Worm (Caenorhabditis elegans) whole organism, L1 larva: ENCODE results near the gene K08D9.10.

Source experiments
- C04F5.9 ChIP-seq: sonication (generic microtip); optimal IDR thresholded peaks from 2 replicates; lab custom pipeline; 2016; ENCODE audit warnings: missing genetic modification characterization, missing compliant biosample characterization
- C16A3.4 ChIP-seq: fragments of 150-350 bp; optimal IDR thresholded peaks from 2 replicates; lab custom pipeline; 2014; ENCODE audit warnings: missing biosample characterization, missing genetic modification characterization
- C34B4.2 ChIP-seq: sonication (generic microtip); optimal IDR thresholded peaks from 2 replicates; lab custom pipeline; 2017; ENCODE audit warnings: mild to moderate bottlenecking, missing genetic modification characterization, missing compliant biosample characterization
- F16B12.6 ChIP-seq: fragments of 150-350 bp; optimal IDR thresholded peaks from 2 replicates; lab custom pipeline; 2014; ENCODE audit warnings: missing biosample characterization, missing genetic modification characterization
- aha-1 ChIP-seq: fragments of 150-350 bp; optimal IDR thresholded peaks from 2 replicates; lab custom pipeline; 2014; ENCODE audit warnings: missing biosample characterization, missing genetic modification characterization
- alr-1 ChIP-seq: fragments of 200-800 bp; sonication (Bioruptor generic); optimal IDR thresholded peaks from 2 replicates; lab custom pipeline; 2018; ENCODE audit warnings: borderline replicate concordance, mild to moderate bottlenecking, missing genetic modification characterization, missing compliant biosample characterization
- aly-2 ChIP-seq: fragments of 150-350 bp; optimal IDR thresholded peaks from 2 replicates; lab custom pipeline; 2014; ENCODE audit warnings: missing biosample characterization, missing genetic modification characterization
- blmp-1 ChIP-seq: fragments of 150-350 bp; optimal IDR thresholded peaks from 2 replicates; lab custom pipeline; 2014; ENCODE audit warnings: missing biosample characterization, missing genetic modification characterization
- ceh-8 ChIP-seq: fragments of 200-800 bp; sonication (Bioruptor generic); optimal IDR thresholded peaks from 2 replicates; lab custom pipeline; 2018; ENCODE audit warnings: mild to moderate bottlenecking, missing genetic modification characterization, moderate library complexity, missing compliant biosample characterization
- ceh-82 ChIP-seq, 3 experiments: fragments of 150-350 bp in 1 of 3; sonication (generic microtip) in 2 of 3; optimal IDR thresholded peaks; 2 replicates each; lab custom pipeline; 2014 to 2017; ENCODE audit warnings: missing biosample characterization in 3 of 3, missing genetic modification characterization in 3 of 3
- ceh-88 ChIP-seq: fragments of 200-800 bp; sonication (Bioruptor generic); IDR thresholded peaks from 2 replicates; pipeline ENCODE4 v1.3.6; 2022; ENCODE audit warnings: missing genetic modification characterization, missing compliant biosample characterization
- ceh-90 ChIP-seq: sonication (generic microtip); optimal IDR thresholded peaks from 2 replicates; lab custom pipeline; 2016; ENCODE audit warnings: missing genetic modification characterization, missing compliant biosample characterization
- ces-1 ChIP-seq: fragments of 150-350 bp; optimal IDR thresholded peaks from 2 replicates; lab custom pipeline; 2014; ENCODE audit warnings: missing biosample characterization, missing genetic modification reagents, missing genetic modification characterization
- dpl-1 ChIP-seq, 3 experiments: fragments of 150-350 bp in 2 of 3; sonication (generic microtip) in 1 of 3; optimal IDR thresholded peaks; 2 replicates each; lab custom pipeline; 2014 to 2017; ENCODE audit warnings: missing biosample characterization in 3 of 3, missing genetic modification characterization in 3 of 3, missing genetic modification reagents in 3 of 3
- efl-1 ChIP-seq, 4 experiments: fragments of 150-350 bp; optimal IDR thresholded peaks in 3 of 4; peaks in 1 of 4; 1 replicate in 1 of 4; 2 replicates in 3 of 4; lab custom pipeline; 2014; ENCODE audit warnings: missing biosample characterization in 2 of 4, missing genetic modification characterization in 2 of 4, missing genetic modification reagents in 2 of 4
- egl-27 ChIP-seq, 2 experiments: fragments of 150-350 bp in 1 of 2; sonication (generic microtip); optimal IDR thresholded peaks; 3 replicates each; lab custom pipeline; 2017 to 2018; ENCODE audit warnings: missing biosample characterization in 2 of 2, missing genetic modification characterization in 2 of 2, missing genetic modification reagents in 2 of 2
- ets-5 ChIP-seq: fragments of 200-800 bp; sonication (Bioruptor generic); IDR thresholded peaks from 2 replicates; pipeline ENCODE4 v1.3.6; 2022; ENCODE audit warnings: missing genetic modification characterization, missing compliant biosample characterization
- fkh-8 ChIP-seq: sonication (generic microtip); optimal IDR thresholded peaks from 2 replicates; lab custom pipeline; 2016; ENCODE audit warnings: mild to moderate bottlenecking, missing genetic modification characterization, missing compliant biosample characterization
- hlh-4 ChIP-seq: sonication (generic microtip); optimal IDR thresholded peaks from 2 replicates; lab custom pipeline; 2016; ENCODE audit warnings: mild to moderate bottlenecking, missing genetic modification characterization, missing compliant biosample characterization
- hpl-2 ChIP-seq: fragments of 150-350 bp; optimal IDR thresholded peaks from 2 replicates; lab custom pipeline; 2014; ENCODE audit warnings: missing biosample characterization, missing genetic modification reagents, missing genetic modification characterization
- irx-1 ChIP-seq: sonication (generic microtip); optimal IDR thresholded peaks from 2 replicates; lab custom pipeline; 2016; ENCODE audit warnings: missing genetic modification characterization, missing compliant biosample characterization
- isw-1 ChIP-seq: fragments of 200-800 bp; sonication (Bioruptor generic); IDR thresholded peaks from 2 replicates; pipeline ENCODE4 v1.3.6; 2022; ENCODE audit warnings: missing genetic modification characterization, missing compliant biosample characterization
- lin-14 ChIP-seq: fragments of 200-800 bp; sonication (Bioruptor generic); optimal IDR thresholded peaks from 2 replicates; lab custom pipeline; 2018; ENCODE audit warnings: mild to moderate bottlenecking, missing genetic modification characterization, moderate library complexity, missing compliant biosample characterization
- lin-15B ChIP-seq: fragments of 150-350 bp; sonication (generic microtip); optimal IDR thresholded peaks from 3 replicates; lab custom pipeline; 2014; ENCODE audit warnings: missing biosample characterization, missing genetic modification characterization
- lin-35 ChIP-seq, 2 experiments: fragments of 150-350 bp; optimal IDR thresholded peaks; 2 replicates each; lab custom pipeline; 2014; ENCODE audit warnings: missing biosample characterization in 2 of 2, missing genetic modification characterization in 2 of 2, missing genetic modification reagents in 2 of 2
- lin-39 ChIP-seq: fragments of 150-350 bp; optimal IDR thresholded peaks from 2 replicates; lab custom pipeline; 2014; ENCODE audit warnings: missing biosample characterization, missing genetic modification reagents, missing genetic modification characterization
- lir-3 ChIP-seq: sonication (generic microtip); optimal IDR thresholded peaks from 2 replicates; lab custom pipeline; 2016; ENCODE audit warnings: mild to moderate bottlenecking, missing genetic modification characterization, moderate library complexity, missing compliant biosample characterization; ENCODE audit not compliant: poor library complexity
- lsy-2 ChIP-seq, 2 experiments: fragments of 150-350 bp; optimal IDR thresholded peaks; 2 replicates each; lab custom pipeline; 2014; ENCODE audit warnings: missing biosample characterization in 2 of 2, missing genetic modification characterization in 2 of 2
- mab-9 ChIP-seq: fragments of 200-800 bp; sonication (Bioruptor generic); IDR thresholded peaks from 2 replicates; pipeline ENCODE4 v1.3.6; 2022; ENCODE audit warnings: missing genetic modification reagents, missing genetic modification characterization, missing compliant biosample characterization
- mdl-1 ChIP-seq, 2 experiments: fragments of 150-350 bp; optimal IDR thresholded peaks; 2 replicates each; lab custom pipeline; 2014 to 2017; ENCODE audit warnings: missing biosample characterization in 2 of 2, missing genetic modification characterization in 2 of 2, inconsistent platforms in 1 of 2
- mep-1 ChIP-seq: fragments of 150-350 bp; optimal IDR thresholded peaks from 2 replicates; lab custom pipeline; 2014; ENCODE audit warnings: missing biosample characterization, missing genetic modification characterization
- nhr-19 ChIP-seq: fragments of 200-800 bp; sonication (Bioruptor generic); conservative IDR thresholded peaks from 2 replicates; pipeline ENCODE4 v1.3.6; 2022; ENCODE audit warnings: missing genetic modification characterization, missing compliant biosample characterization
- nhr-237 ChIP-seq: fragments of 150-350 bp; optimal IDR thresholded peaks from 2 replicates; lab custom pipeline; 2014; ENCODE audit warnings: missing biosample characterization, missing genetic modification characterization
- nhr-28 ChIP-seq: fragments of 150-350 bp; optimal IDR thresholded peaks from 2 replicates; lab custom pipeline; 2014; ENCODE audit warnings: missing biosample characterization, missing genetic modification characterization
- nhr-47 ChIP-seq: sonication (generic microtip); optimal IDR thresholded peaks from 2 replicates; lab custom pipeline; 2016; ENCODE audit warnings: mild to moderate bottlenecking, missing genetic modification characterization, moderate library complexity, missing compliant biosample characterization
- nhr-71 ChIP-seq: sonication (generic microtip); optimal IDR thresholded peaks from 2 replicates; lab custom pipeline; 2016; ENCODE audit warnings: mild to moderate bottlenecking, missing genetic modification characterization, moderate library complexity, missing compliant biosample characterization
- nhr-77 ChIP-seq: fragments of 150-350 bp; optimal IDR thresholded peaks from 2 replicates; lab custom pipeline; 2014; ENCODE audit warnings: missing biosample characterization, missing genetic modification characterization
- nhr-84 ChIP-seq: sonication (generic microtip); optimal IDR thresholded peaks from 2 replicates; lab custom pipeline; 2017; ENCODE audit warnings: missing biosample characterization, missing genetic modification characterization
- nhr-85 ChIP-seq: sonication (generic microtip); peaks from one replicate; lab custom pipeline; 2016; ENCODE audit warnings: missing genetic modification characterization, inconsistent platforms, missing compliant biosample characterization
- nhr-90 ChIP-seq: sonication (generic microtip); optimal IDR thresholded peaks from 2 replicates; lab custom pipeline; 2016; ENCODE audit warnings: mild to moderate bottlenecking, missing genetic modification characterization, missing compliant biosample characterization; ENCODE audit not compliant: poor library complexity
- pag-3 ChIP-seq: sonication (generic microtip); optimal IDR thresholded peaks from 2 replicates; lab custom pipeline; 2017; ENCODE audit warnings: missing genetic modification characterization, mild to moderate bottlenecking, missing compliant biosample characterization, antibody characterized with exemption, borderline replicate concordance; ENCODE audit not compliant: insufficient read depth
- skn-1 ChIP-seq: fragments of 150-350 bp; optimal IDR thresholded peaks from 2 replicates; lab custom pipeline; 2014; ENCODE audit warnings: missing biosample characterization, missing genetic modification characterization
- snpc-4 ChIP-seq: fragments of 150-350 bp; optimal IDR thresholded peaks from 2 replicates; lab custom pipeline; 2014; ENCODE audit warnings: missing biosample characterization, missing genetic modification characterization
- sox-4 ChIP-seq: sonication (generic microtip); optimal IDR thresholded peaks from 2 replicates; lab custom pipeline; 2016; ENCODE audit warnings: missing genetic modification characterization, missing compliant biosample characterization
- swsn-7 ChIP-seq: sonication (generic microtip); optimal IDR thresholded peaks from 2 replicates; lab custom pipeline; 2016; ENCODE audit warnings: missing genetic modification characterization, missing compliant biosample characterization
- unc-130 ChIP-seq: fragments of 150-350 bp; optimal IDR thresholded peaks from 2 replicates; lab custom pipeline; 2017; ENCODE audit warnings: missing biosample characterization, missing genetic modification characterization, inconsistent platforms
- unc-30 ChIP-seq: sonication (generic microtip); optimal IDR thresholded peaks from 2 replicates; lab custom pipeline; 2017; ENCODE audit warnings: missing biosample characterization, missing genetic modification characterization
- unc-62 ChIP-seq: fragments of 150-350 bp; optimal IDR thresholded peaks from 2 replicates; lab custom pipeline; 2014; ENCODE audit warnings: missing biosample characterization, missing genetic modification reagents, missing genetic modification characterization
- unc-86 ChIP-seq: sonication (generic microtip); optimal IDR thresholded peaks from 2 replicates; lab custom pipeline; 2016; ENCODE audit warnings: missing genetic modification characterization, missing compliant biosample characterization
- unc-98 ChIP-seq: fragments of 200-800 bp; sonication (Bioruptor generic); IDR thresholded peaks from 2 replicates; pipeline ENCODE4 v1.3.6; 2022; ENCODE audit warnings: missing genetic modification characterization, missing compliant biosample characterization
- xbp-1 ChIP-seq: sonication (generic microtip); optimal IDR thresholded peaks from 2 replicates; lab custom pipeline; 2016; ENCODE audit warnings: missing genetic modification characterization, missing compliant biosample characterization
- zip-4 ChIP-seq: fragments of 200-800 bp; sonication (Bioruptor generic); optimal IDR thresholded peaks from 2 replicates; lab custom pipeline; 2018; ENCODE audit warnings: mild to moderate bottlenecking, missing genetic modification characterization, moderate library complexity, missing compliant biosample characterization
- ztf-11 ChIP-seq, 2 experiments: sonication (generic microtip); optimal IDR thresholded peaks; 2 replicates each; lab custom pipeline; 2016 to 2017; ENCODE audit warnings: missing genetic modification characterization in 2 of 2, missing biosample characterization in 1 of 2, missing compliant biosample characterization in 1 of 2

K08D9.10 gene

DNA sequence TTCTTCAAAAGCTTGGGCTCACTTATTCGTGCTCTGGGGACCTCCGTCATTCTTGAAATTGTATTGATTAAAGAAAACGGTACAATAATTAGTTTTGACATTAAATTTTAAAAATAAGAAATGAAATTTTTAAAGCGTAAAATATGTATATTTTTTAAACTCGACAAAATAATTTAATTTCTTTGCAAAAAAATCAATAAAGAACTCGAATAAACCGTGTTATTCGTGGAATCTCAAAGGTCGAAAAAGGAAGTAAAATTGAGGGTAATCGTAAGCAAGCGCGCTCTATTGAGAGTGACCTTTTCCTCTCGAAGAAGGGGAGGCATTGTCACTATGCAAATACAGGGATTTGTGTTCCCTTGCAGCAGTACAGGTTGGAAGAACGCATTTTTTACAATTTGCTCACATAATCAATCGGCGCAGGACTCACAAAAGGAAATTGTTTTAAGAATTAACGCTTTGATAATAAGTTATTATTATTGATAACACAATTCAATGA is 35.7 kb upstream of the K08D9.10 start, which contains the start of gene Y73C8B.2:
Gene Y73C8B.2 (minus strand): TSS at position 51 of the 499 bp plus-strand sequence.
- no peak for TF ChIP-seq nhr-28 (tag; lab: Kevin White, UChicago)
- peak; percentile 76 for TF ChIP-seq lin-14 (GFP tag; lab: Kevin White, UChicago)
- TF ChIP-seq nhr-84 (tag; lab: Kevin White, UChicago), result no peak
- TF ChIP-seq lin-15B, result peak; percentile 23
- TF ChIP-seq xbp-1 (tag; lab: Kevin White, UChicago), result no peak
- TF ChIP-seq lsy-2 (tag; optimal IDR thresholded peaks at IDR 0.05; lab: Kevin White, UChicago), result peak in 1 of 2 experiments; percentile 45
- no peak for TF ChIP-seq aly-2 (tag; lab: Kevin White, UChicago)
- TF ChIP-seq fkh-8 (tag; lab: Kevin White, UChicago), result no peak
- TF ChIP-seq ztf-11 (tag; optimal IDR thresholded peaks at IDR 0.05; lab: Kevin White, UChicago), result no peak
- peak; percentile 22 for TF ChIP-seq C16A3.4 (tag; lab: Kevin White, UChicago)
- no peak for TF ChIP-seq hpl-2 (GFP tag; lab: Kevin White, UChicago)
- no peak for TF ChIP-seq C04F5.9 (tag; lab: Kevin White, UChicago)
- TF ChIP-seq blmp-1 (tag; lab: Kevin White, UChicago), result peak; percentile 42
- TF ChIP-seq alr-1 (tag; lab: Kevin White, UChicago), result no peak
- TF ChIP-seq nhr-90 (tag; lab: Kevin White, UChicago), result no peak
- no peak for TF ChIP-seq nhr-237 (tag; lab: Kevin White, UChicago)
- TF ChIP-seq skn-1 (tag; lab: Kevin White, UChicago), result peak; percentile 11
- TF ChIP-seq snpc-4, result no peak
- no peak for TF ChIP-seq F16B12.6 (tag; lab: Kevin White, UChicago)
- TF ChIP-seq swsn-7 (tag; lab: Kevin White, UChicago), result no peak
- TF ChIP-seq pag-3 (tag; lab: Kevin White, UChicago), result no peak
- peak in 1 of 3 experiments; percentile 67 for TF ChIP-seq dpl-1 (GFP tag; optimal IDR thresholded peaks at IDR 0.05; lab: Kevin White, UChicago)
- TF ChIP-seq ceh-90 (tag; lab: Kevin White, UChicago), result no peak
- no peak for TF ChIP-seq nhr-19 (GFP tag; lab: Robert Waterston, UW)
- TF ChIP-seq lin-35 (GFP tag; optimal IDR thresholded peaks at IDR 0.05; lab: Kevin White, UChicago), result peak; percentile 19 to 59
- no peak for TF ChIP-seq unc-62 (GFP tag; lab: Kevin White, UChicago)
- TF ChIP-seq ets-5 (GFP tag; lab: Robert Waterston, UW), result no peak
- no peak for TF ChIP-seq ces-1
- TF ChIP-seq zip-4 (GFP tag; lab: Kevin White, UChicago), result no peak
- TF ChIP-seq ceh-82 (tag; optimal IDR thresholded peaks at IDR 0.05; lab: Kevin White, UChicago), result no peak
- TF ChIP-seq nhr-77, result no peak
- TF ChIP-seq C34B4.2, result no peak
- TF ChIP-seq efl-1 (optimal IDR thresholded peaks at IDR 0.05; lab: Kevin White, UChicago), result peak; percentile 17 to 35
- TF ChIP-seq efl-1 (GFP tag; optimal IDR thresholded peaks at IDR 0.05 in 1 of 2; lab: Kevin White, UChicago), result peak; percentile 31 to 45
- TF ChIP-seq sox-4 (tag; lab: Kevin White, UChicago), result no peak
- TF ChIP-seq mep-1 (tag; lab: Kevin White, UChicago), result peak; percentile 45
- TF ChIP-seq ceh-8 (GFP tag; lab: Kevin White, UChicago), result no peak
- TF ChIP-seq mdl-1 (tag; optimal IDR thresholded peaks at IDR 0.05; lab: Kevin White, UChicago), result no peak
- TF ChIP-seq nhr-71, result peak; percentile 39
- peak; percentile 45 for TF ChIP-seq nhr-85 (tag; lab: Kevin White, UChicago)
- TF ChIP-seq ceh-88 (GFP tag; lab: Robert Waterston, UW), result no peak
- TF ChIP-seq aha-1 (tag; lab: Kevin White, UChicago), result no peak
- peak; percentile 9 for TF ChIP-seq nhr-47 (tag; lab: Kevin White, UChicago)
- no peak for TF ChIP-seq lir-3 (tag; lab: Kevin White, UChicago)
- no peak for TF ChIP-seq unc-98 (GFP tag; lab: Robert Waterston, UW)
- no peak for TF ChIP-seq unc-86 (tag; lab: Kevin White, UChicago)
- TF ChIP-seq mab-9, result no peak
- no peak for TF ChIP-seq lin-39 (tag; lab: Kevin White, UChicago)
- no peak for TF ChIP-seq unc-130 (tag; lab: Kevin White, UChicago)
- TF ChIP-seq isw-1, result no peak
- TF ChIP-seq egl-27 (tag; optimal IDR thresholded peaks at IDR 0.05; lab: Kevin White, UChicago), result no peak
- TF ChIP-seq unc-30, result no peak
- TF ChIP-seq irx-1 (tag; lab: Kevin White, UChicago), result peak; percentile 3
- no peak for TF ChIP-seq hlh-4
